Worm (Caenorhabditis elegans) whole organism, late embryonic: ENCODE measurements around the gene C56A3.5.

Experiments used
- K09A11.1 ChIP-seq: sonication (generic microtip); optimal IDR thresholded peaks from 2 replicates; lab custom pipeline; 2017; ENCODE audit warnings: antibody characterized with exemption, mild to moderate bottlenecking, missing genetic modification characterization, missing compliant biosample characterization; ENCODE audit not compliant: insufficient read depth
- Y22D7AL.16 ChIP-seq: sonication (generic microtip); optimal IDR thresholded peaks from 2 replicates; lab custom pipeline; 2016; ENCODE audit warnings: missing genetic modification characterization, missing compliant biosample characterization
- ahr-1 ChIP-seq: sonication (generic microtip); optimal IDR thresholded peaks from 2 replicates; lab custom pipeline; 2016; ENCODE audit warnings: missing genetic modification characterization, missing compliant biosample characterization
- ama-1 ChIP-seq: fragments of 150-350 bp; optimal IDR thresholded peaks from 2 replicates; lab custom pipeline; 2014
- ceh-18 ChIP-seq: sonication (generic microtip); optimal IDR thresholded peaks from 2 replicates; lab custom pipeline; 2016; ENCODE audit warnings: missing genetic modification characterization, missing compliant biosample characterization
- ceh-19 ChIP-seq: fragments of 200-800 bp; sonication (Bioruptor generic); optimal IDR thresholded peaks from 2 replicates; lab custom pipeline; 2018; ENCODE audit warnings: mild to moderate bottlenecking, missing genetic modification characterization, missing compliant biosample characterization
- ceh-24 ChIP-seq: sonication (generic microtip); optimal IDR thresholded peaks from 2 replicates; lab custom pipeline; 2016; ENCODE audit warnings: mild to moderate bottlenecking, missing genetic modification characterization, missing compliant biosample characterization
- ceh-31 ChIP-seq: sonication (generic microtip); optimal IDR thresholded peaks from 2 replicates; lab custom pipeline; 2016; ENCODE audit warnings: missing genetic modification characterization, missing compliant biosample characterization
- ceh-34 ChIP-seq: sonication (generic microtip); optimal IDR thresholded peaks from 2 replicates; lab custom pipeline; 2016; ENCODE audit warnings: mild to moderate bottlenecking, missing genetic modification characterization, missing compliant biosample characterization
- ceh-45 ChIP-seq: fragments of 200-800 bp; sonication (Bioruptor generic); IDR thresholded peaks from 2 replicates; pipeline ENCODE4 v1.3.6; 2022; ENCODE audit warnings: missing genetic modification reagents, missing genetic modification characterization, missing compliant biosample characterization
- ceh-48 ChIP-seq: sonication (generic microtip); optimal IDR thresholded peaks from 2 replicates; lab custom pipeline; 2016; ENCODE audit warnings: missing genetic modification characterization, inconsistent platforms, missing compliant biosample characterization
- ceh-6 ChIP-seq: fragments of 200-800 bp; sonication (Bioruptor generic); optimal IDR thresholded peaks from 2 replicates; lab custom pipeline; 2018; ENCODE audit warnings: mild to moderate bottlenecking, missing genetic modification characterization, missing compliant biosample characterization
- ceh-9 ChIP-seq: sonication (generic microtip); optimal IDR thresholded peaks from 2 replicates; lab custom pipeline; 2016; ENCODE audit warnings: mild to moderate bottlenecking, missing genetic modification characterization, inconsistent platforms, missing compliant biosample characterization
- elt-2 ChIP-seq: sonication (generic microtip); optimal IDR thresholded peaks from 2 replicates; lab custom pipeline; 2016; ENCODE audit warnings: missing genetic modification reagents, missing genetic modification characterization, missing compliant biosample characterization
- eyg-1 ChIP-seq: sonication (generic microtip); optimal IDR thresholded peaks from 2 replicates; lab custom pipeline; 2016; ENCODE audit warnings: missing genotype, missing genetic modification characterization, missing compliant biosample characterization
- gmeb-2 ChIP-seq: sonication (generic microtip); optimal IDR thresholded peaks from 2 replicates; lab custom pipeline; 2016; ENCODE audit warnings: missing genetic modification characterization, inconsistent platforms, missing compliant biosample characterization
- hlh-15 ChIP-seq: sonication (generic microtip); optimal IDR thresholded peaks from 2 replicates; lab custom pipeline; 2016; ENCODE audit warnings: missing genetic modification characterization, missing compliant biosample characterization
- hlh-30 ChIP-seq: sonication (generic microtip); optimal IDR thresholded peaks from 2 replicates; lab custom pipeline; 2017; ENCODE audit warnings: antibody characterized with exemption, missing genetic modification characterization, missing compliant biosample characterization; ENCODE audit not compliant: insufficient read depth
- hlh-8 ChIP-seq: sonication (generic microtip); optimal IDR thresholded peaks from 2 replicates; lab custom pipeline; 2016; ENCODE audit warnings: missing genotype, missing genetic modification characterization, missing compliant biosample characterization
- lim-6 ChIP-seq: sonication (generic microtip); optimal IDR thresholded peaks from 2 replicates; lab custom pipeline; 2016; ENCODE audit warnings: missing genetic modification characterization, missing compliant biosample characterization
- lin-11 ChIP-seq: fragments of 200-800 bp; sonication (Bioruptor generic); optimal IDR thresholded peaks from 2 replicates; lab custom pipeline; 2018; ENCODE audit warnings: mild to moderate bottlenecking, missing genetic modification characterization, missing compliant biosample characterization
- madf-2 ChIP-seq: sonication (generic microtip); optimal IDR thresholded peaks from 2 replicates; lab custom pipeline; 2017; ENCODE audit warnings: missing genetic modification characterization, missing compliant biosample characterization
- mec-3 ChIP-seq: sonication (generic microtip); optimal IDR thresholded peaks from 2 replicates; lab custom pipeline; 2016; ENCODE audit warnings: borderline replicate concordance, missing genetic modification characterization, missing compliant biosample characterization
- nhr-11 ChIP-seq: fragments of 150-350 bp; optimal IDR thresholded peaks from 2 replicates; lab custom pipeline; 2014; ENCODE audit warnings: missing biosample characterization, missing genetic modification characterization
- nhr-232 ChIP-seq: sonication (generic microtip); optimal IDR thresholded peaks from 2 replicates; lab custom pipeline; 2016; ENCODE audit warnings: missing genetic modification characterization, missing compliant biosample characterization
- npax-4 ChIP-seq: sonication (generic microtip); optimal IDR thresholded peaks from 2 replicates; lab custom pipeline; 2016; ENCODE audit warnings: missing genetic modification characterization, missing compliant biosample characterization
- odd-2 ChIP-seq: sonication (generic microtip); optimal IDR thresholded peaks from 2 replicates; lab custom pipeline; 2017; ENCODE audit warnings: antibody characterized with exemption, mild to moderate bottlenecking, missing genetic modification characterization, missing compliant biosample characterization
- pax-1 ChIP-seq: fragments of 150-350 bp; optimal IDR thresholded peaks from 2 replicates; lab custom pipeline; 2014; ENCODE audit warnings: missing biosample characterization, missing genetic modification characterization
- pqm-1 ChIP-seq: sonication (generic microtip); optimal IDR thresholded peaks from 2 replicates; lab custom pipeline; 2016; ENCODE audit warnings: missing genetic modification characterization, missing compliant biosample characterization
- ref-2 ChIP-seq: sonication (generic microtip); optimal IDR thresholded peaks from 2 replicates; lab custom pipeline; 2016; ENCODE audit warnings: missing genetic modification characterization, missing compliant biosample characterization
- rnt-1 ChIP-seq: sonication (generic microtip); optimal IDR thresholded peaks from 2 replicates; lab custom pipeline; 2016; ENCODE audit warnings: missing genetic modification characterization, missing compliant biosample characterization
- sdc-2 ChIP-seq: sonication (generic microtip); optimal IDR thresholded peaks from 2 replicates; lab custom pipeline; 2016; ENCODE audit warnings: missing genotype, missing genetic modification characterization, missing compliant biosample characterization
- sox-2 ChIP-seq: fragments of 200-800 bp; sonication (Bioruptor generic); IDR thresholded peaks from 2 replicates; pipeline ENCODE4 v1.3.6; 2022; ENCODE audit warnings: missing genetic modification reagents, missing genetic modification characterization, missing compliant biosample characterization
- sox-4 ChIP-seq: sonication (generic microtip); optimal IDR thresholded peaks from 2 replicates; lab custom pipeline; 2017; ENCODE audit warnings: mild to moderate bottlenecking, missing genetic modification characterization, inconsistent platforms, missing compliant biosample characterization
- syd-9 ChIP-seq: sonication (generic microtip); optimal IDR thresholded peaks from 2 replicates; lab custom pipeline; 2016; ENCODE audit warnings: mild to moderate bottlenecking, missing genetic modification characterization, moderate library complexity, missing compliant biosample characterization
- tbx-2 ChIP-seq: sonication (generic microtip); optimal IDR thresholded peaks from 2 replicates; lab custom pipeline; 2016; ENCODE audit warnings: missing genetic modification characterization, missing compliant biosample characterization
- tbx-7 ChIP-seq: sonication (generic microtip); optimal IDR thresholded peaks from 2 replicates; lab custom pipeline; 2016; ENCODE audit warnings: missing genotype, missing genetic modification characterization, missing compliant biosample characterization
- ttx-3 ChIP-seq: sonication (generic microtip); optimal IDR thresholded peaks from 2 replicates; lab custom pipeline; 2016; ENCODE audit warnings: missing genetic modification reagents, missing genetic modification characterization, missing compliant biosample characterization
- unc-42 ChIP-seq: sonication (generic microtip); optimal IDR thresholded peaks from 2 replicates; lab custom pipeline; 2016; ENCODE audit warnings: missing genotype, missing genetic modification characterization, missing compliant biosample characterization

The C56A3.5 gene

ce11 chrV:13551601-13552000 lies at the start of gene C56A3.5, which contains the start of gene C56A3.4:
C56A3.5 (plus strand) TSS chrV:13551967.
C56A3.4 (minus strand) TSS chrV:13551754.
- peak; percentile 16 for TF ChIP-seq ceh-31 (tag; lab: Kevin White, UChicago)
- TF ChIP-seq sox-2 (GFP tag; lab: Robert Waterston, UW), result no peak

ce11 chrV:13506321-13506720 lies 45.4 kb upstream of the C56A3.5 start, which contains the start of gene R11G10.4:
R11G10.4 (plus strand) TSS chrV:13506621.
- TF ChIP-seq Y22D7AL.16 (tag; lab: Kevin White, UChicago), result no peak
- TF ChIP-seq ceh-31 (tag; lab: Kevin White, UChicago), result no peak
- no peak for TF ChIP-seq ceh-45 (GFP tag; lab: Robert Waterston, UW)
- TF ChIP-seq ceh-24, result no peak
- no peak for TF ChIP-seq lin-11
- TF ChIP-seq ahr-1 (tag; lab: Kevin White, UChicago), result no peak
- TF ChIP-seq hlh-15 (tag; lab: Kevin White, UChicago), result no peak
- no peak for TF ChIP-seq ceh-48 (tag; lab: Kevin White, UChicago)
- TF ChIP-seq ceh-6 (GFP tag; lab: Kevin White, UChicago), result no peak
- TF ChIP-seq eyg-1 (tag; lab: Kevin White, UChicago), result no peak
- TF ChIP-seq tbx-7 (tag; lab: Kevin White, UChicago), result no peak
- no peak for TF ChIP-seq nhr-232 (tag; lab: Kevin White, UChicago)
- no peak for TF ChIP-seq lim-6 (tag; lab: Kevin White, UChicago)
- no peak for TF ChIP-seq hlh-30 (tag; lab: Kevin White, UChicago)
- TF ChIP-seq, all 69 proteins: peak for 0

ce11 chrV:13511618-13512017 lies 40.1 kb upstream of the C56A3.5 start, which contains the start of gene avr-15:
avr-15 (minus strand) TSS chrV:13511718.
- TF ChIP-seq nhr-11 (tag; lab: Kevin White, UChicago) (no peak), ceh-24 (no peak), ceh-18 (tag; lab: Kevin White, UChicago) (no peak), ama-1 (lab: Kevin White, UChicago) (no peak), rnt-1 (tag; lab: Kevin White, UChicago) (no peak), lim-6 (tag; lab: Kevin White, UChicago) (no peak), sdc-2 (tag; lab: Kevin White, UChicago) (no peak), ceh-9 (tag; lab: Kevin White, UChicago) (no peak), nhr-232 (tag; lab: Kevin White, UChicago) (no peak), pax-1 (no peak)

- no peak for TF ChIP-seq pqm-1 (tag; lab: Kevin White, UChicago)
- TF ChIP-seq K09A11.1 (tag; lab: Kevin White, UChicago), result no peak
- no peak for TF ChIP-seq madf-2 (tag; lab: Kevin White, UChicago)
- no peak for TF ChIP-seq ceh-45 (GFP tag; lab: Robert Waterston, UW)
- TF ChIP-seq unc-42 (tag; lab: Kevin White, UChicago), result no peak
- TF ChIP-seq gmeb-2 (tag; lab: Kevin White, UChicago), result no peak
- TF ChIP-seq ceh-34 (tag; lab: Kevin White, UChicago), result no peak
- no peak for TF ChIP-seq tbx-2 (tag; lab: Kevin White, UChicago)
- TF ChIP-seq sox-4 (tag; lab: Kevin White, UChicago), result no peak
- TF ChIP-seq elt-2 (tag; lab: Kevin White, UChicago), result no peak
- no peak for TF ChIP-seq mec-3 (tag; lab: Kevin White, UChicago)
- no peak for TF ChIP-seq odd-2
- TF ChIP-seq syd-9 (tag; lab: Kevin White, UChicago), result no peak
- TF ChIP-seq ama-1 (lab: Kevin White, UChicago), result no peak
- no peak for TF ChIP-seq ref-2 (tag; lab: Kevin White, UChicago)
- no peak for TF ChIP-seq ceh-19 (GFP tag; lab: Kevin White, UChicago)
- TF ChIP-seq ceh-9 (tag; lab: Kevin White, UChicago), result no peak
- no peak for TF ChIP-seq ttx-3
- no peak for TF ChIP-seq hlh-8 (tag; lab: Kevin White, UChicago)
- no peak for TF ChIP-seq npax-4 (tag; lab: Kevin White, UChicago)
- TF ChIP-seq, all 69 proteins: peak for 0
Observed at ce11 chrV:13512515-13512914, 39.3 kb upstream of the C56A3.5 start.
